Worm (Caenorhabditis elegans) whole organism, young adult: ENCODE data around the gene T02C5.1.

Experiments used
- K11D2.4 ChIP-seq: fragments of 200-800 bp; sonication (Bioruptor generic); IDR thresholded peaks from 2 replicates; pipeline ENCODE4 v1.3.6; 2022; ENCODE audit warnings: missing genetic modification reagents, missing genetic modification characterization, missing compliant biosample characterization
- K12H6.12 ChIP-seq: fragments of 200-800 bp; sonication (Bioruptor generic); optimal IDR thresholded peaks from 2 replicates; lab custom pipeline; 2018; ENCODE audit warnings: mild to moderate bottlenecking, missing genetic modification characterization, missing compliant biosample characterization
- ama-1 ChIP-seq, 3 experiments: fragments of 150-350 bp in 1 of 3; sonication (generic microtip) in 2 of 3; optimal IDR thresholded peaks; 2 replicates each; lab custom pipeline; 2014 to 2018; ENCODE audit warnings: missing biosample characterization in 2 of 3, missing genetic modification characterization in 2 of 3, missing genetic modification reagents in 2 of 3
- atf-7 ChIP-seq: sonication (generic microtip); optimal IDR thresholded peaks from 2 replicates; lab custom pipeline; 2017; ENCODE audit warnings: mild to moderate bottlenecking, missing genetic modification characterization, missing compliant biosample characterization
- athp-1 ChIP-seq: sonication (generic microtip); optimal IDR thresholded peaks from 2 replicates; lab custom pipeline; 2017; ENCODE audit warnings: mild to moderate bottlenecking, missing genetic modification characterization, missing compliant biosample characterization
- let-526 ChIP-seq: fragments of 200-800 bp; sonication (Bioruptor generic); IDR thresholded peaks from 2 replicates; pipeline ENCODE4 v1.3.6; 2022; ENCODE audit warnings: missing genetic modification reagents, missing genetic modification characterization, missing compliant biosample characterization
- pha-4 ChIP-seq: fragments of 150-350 bp; sonication (generic microtip); optimal IDR thresholded peaks from 2 replicates; lab custom pipeline; 2014; ENCODE audit warnings: missing biosample characterization, missing genetic modification reagents, missing genetic modification characterization
- rpc-1 ChIP-seq, 2 experiments: fragments of 150-350 bp in 1 of 2; sonication (generic microtip) in 1 of 2; optimal IDR thresholded peaks; 2 replicates each; lab custom pipeline; 2014 to 2018; ENCODE audit warnings: missing biosample characterization in 1 of 2, missing genetic modification characterization in 1 of 2, missing genetic modification reagents in 1 of 2, missing genotype in 1 of 2
- sdz-38 ChIP-seq: sonication (generic microtip); optimal IDR thresholded peaks from 2 replicates; lab custom pipeline; 2016; ENCODE audit warnings: missing genotype, missing genetic modification characterization, missing compliant biosample characterization
- snpc-4 ChIP-seq, 5 experiments: fragments of 150-350 bp in 1 of 5; sonication (generic microtip) in 4 of 5; optimal IDR thresholded peaks; 2 replicates each; lab custom pipeline; 2014 to 2018; ENCODE audit warnings: missing genetic modification characterization in 5 of 5, missing biosample characterization in 3 of 5, antibody characterized with exemption in 2 of 5, mild to moderate bottlenecking in 2 of 5, missing compliant biosample characterization in 2 of 5, missing genotype in 2 of 5, moderate library complexity in 2 of 5, missing genetic modification reagents in 1 of 5
- tbx-9 ChIP-seq: sonication (generic microtip); optimal IDR thresholded peaks from 2 replicates; lab custom pipeline; 2016; ENCODE audit warnings: borderline replicate concordance, missing genetic modification characterization, inconsistent platforms, missing compliant biosample characterization
- ztf-18 ChIP-seq: sonication (generic microtip); optimal IDR thresholded peaks from 2 replicates; lab custom pipeline; 2016; ENCODE audit warnings: missing genotype, mild to moderate bottlenecking, missing genetic modification characterization, missing compliant biosample characterization
- ztf-3 ChIP-seq: fragments of 200-800 bp; sonication (Bioruptor generic); optimal IDR thresholded peaks from 2 replicates; lab custom pipeline; 2018; ENCODE audit warnings: mild to moderate bottlenecking, missing genetic modification characterization, missing compliant biosample characterization

DNA sequence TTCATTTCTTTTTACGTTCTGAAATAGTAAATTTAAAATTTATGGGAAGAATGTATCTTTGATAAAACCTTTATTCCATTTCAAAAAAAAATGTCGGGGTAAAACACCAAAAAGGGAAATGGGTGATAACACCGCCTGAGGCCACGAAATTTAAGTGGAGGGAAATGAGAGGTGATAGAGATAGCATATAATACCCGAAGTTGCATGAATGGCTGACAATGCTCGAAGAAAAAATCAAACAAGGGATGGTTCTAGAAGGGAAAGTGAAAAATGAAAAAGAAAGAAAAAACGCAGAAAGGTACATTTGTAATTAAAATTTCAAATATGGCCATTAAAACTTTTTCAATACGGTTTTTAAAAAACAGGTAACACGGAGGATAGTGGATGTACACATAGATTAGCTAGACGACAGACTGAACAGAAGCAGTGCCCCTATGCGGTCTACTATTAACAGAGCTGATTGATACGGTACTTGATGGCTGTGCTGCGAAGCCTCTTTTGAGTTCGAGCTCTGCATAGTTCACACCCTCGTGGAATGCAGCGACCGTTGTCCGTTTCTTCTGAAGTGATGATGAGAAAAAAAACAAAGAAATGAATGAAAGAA, 3.6 kb downstream of the T02C5.1 start:
- no peak for TF ChIP-seq snpc-4 (GFP tag; optimal IDR thresholded peaks at IDR 0.05; lab: Kevin White, UChicago)
- TF ChIP-seq snpc-4 (tag; optimal IDR thresholded peaks at IDR 0.05; lab: Kevin White, UChicago), result no peak
- TF ChIP-seq tbx-9 (tag; lab: Kevin White, UChicago), result no peak
- no peak for TF ChIP-seq sdz-38 (tag; lab: Kevin White, UChicago)
- no peak for TF ChIP-seq K12H6.12 (tag; lab: Kevin White, UChicago)
- TF ChIP-seq atf-7, result no peak
- TF ChIP-seq rpc-1 (optimal IDR thresholded peaks at IDR 0.05; lab: Kevin White, UChicago), result no peak
- no peak for TF ChIP-seq rpc-1 (tag; optimal IDR thresholded peaks at IDR 0.05; lab: Kevin White, UChicago)
- no peak for TF ChIP-seq ztf-3 (GFP tag; lab: Kevin White, UChicago)
- no peak for TF ChIP-seq K11D2.4
- no peak for TF ChIP-seq let-526 (GFP tag; lab: Robert Waterston, UW)
- no peak for TF ChIP-seq ama-1 (optimal IDR thresholded peaks at IDR 0.05; lab: Kevin White, UChicago)
- no peak for TF ChIP-seq ama-1 (GFP tag; optimal IDR thresholded peaks at IDR 0.05; lab: Kevin White, UChicago)
- no peak for TF ChIP-seq pha-4 (tag; lab: Kevin White, UChicago)
- TF ChIP-seq ztf-18, result no peak
- no peak for TF ChIP-seq athp-1
